Fruit fly (Drosophila melanogaster) whole organism, wandering third instar larva: ENCODE data around the gene TfIIS.
A peak's percentile ranks its signal among the peaks of the same experiment; 100 is the strongest.

ENCODE experiments used
- Abd-B ChIP-seq: fragments of >200 bp; optimal IDR thresholded peaks from 2 replicates; lab custom pipeline; 2017; ENCODE audit warnings: missing biosample characterization, missing genetic modification characterization
- CG9705 ChIP-seq: fragments of 200-800 bp; sonication (Bioruptor generic); optimal IDR thresholded peaks from 2 replicates; lab custom pipeline; 2018; ENCODE audit warnings: missing biosample characterization, mild to moderate bottlenecking, missing genetic modification characterization
- CrebA ChIP-seq: fragments of 200-800 bp; sonication (Bioruptor generic); optimal IDR thresholded peaks from 2 replicates; lab custom pipeline; 2016; ENCODE audit warnings: missing biosample characterization, mild to moderate bottlenecking, missing genetic modification characterization, borderline replicate concordance
- Dfd ChIP-seq: fragments of >200 bp; optimal IDR thresholded peaks from 2 replicates; lab custom pipeline; 2017; ENCODE audit warnings: missing biosample characterization, missing genetic modification characterization
- Dif ChIP-seq: fragments of 200-275, 200-300 bp; sonication (Bioruptor generic); optimal IDR thresholded peaks from 2 replicates; lab custom pipeline; 2018; ENCODE audit warnings: missing biosample characterization, missing genetic modification characterization; ENCODE audit not compliant: partially characterized antibody
- GATAd ChIP-seq: sonication (Bioruptor generic); optimal IDR thresholded peaks from 2 replicates; lab custom pipeline; 2016; ENCODE audit warnings: missing biosample characterization, missing genetic modification characterization
- HLH106 ChIP-seq: fragments of 200-800 bp; optimal IDR thresholded peaks from 3 replicates; lab custom pipeline; 2019; ENCODE audit warnings: missing biosample characterization, mild to moderate bottlenecking, missing genetic modification characterization, moderate library complexity
- Hnf4 ChIP-seq: fragments of 200-800 bp; sonication (Bioruptor generic); optimal IDR thresholded peaks from 2 replicates; lab custom pipeline; 2016; ENCODE audit warnings: missing biosample characterization, mild to moderate bottlenecking, missing genetic modification characterization
- Hr78 ChIP-seq: fragments of >200 bp; optimal IDR thresholded peaks from 2 replicates; lab custom pipeline; 2017; ENCODE audit warnings: missing biosample characterization, missing genetic modification characterization
- Hr83 ChIP-seq: fragments of 200-300 bp; sonication (Bioruptor generic); optimal IDR thresholded peaks from 2 replicates; lab custom pipeline; 2016; ENCODE audit warnings: missing biosample characterization, mild to moderate bottlenecking, missing genetic modification characterization, moderate library complexity; ENCODE audit not compliant: poor library complexity, severe bottlenecking
- Mio ChIP-seq: sonication (Bioruptor generic); optimal IDR thresholded peaks from 2 replicates; lab custom pipeline; 2016; ENCODE audit warnings: missing biosample characterization, missing genetic modification characterization
- N ChIP-seq: fragments of >200 bp; optimal IDR thresholded peaks from 2 replicates; lab custom pipeline; 2018; ENCODE audit warnings: missing biosample characterization, missing external identifiers, missing genetic modification characterization
- OdsH ChIP-seq: fragments of 200-800 bp; sonication (Bioruptor generic); optimal IDR thresholded peaks from 2 replicates; lab custom pipeline; 2016; ENCODE audit warnings: missing biosample characterization, mild to moderate bottlenecking, missing genetic modification characterization
- Rel ChIP-seq, 2 experiments: fragments of 200-800 bp; sonication (Bioruptor generic) in 1 of 2; optimal IDR thresholded peaks; 2 replicates in 1 of 2; 3 replicates in 1 of 2; lab custom pipeline; 2016 to 2019; ENCODE audit warnings: mild to moderate bottlenecking in 2 of 2, missing biosample characterization in 2 of 2, missing genetic modification characterization in 2 of 2, moderate library complexity in 1 of 2
- Sp1 ChIP-seq: fragments of 200-800 bp; sonication (Bioruptor generic); optimal IDR thresholded peaks from 3 replicates; lab custom pipeline; 2019; ENCODE audit warnings: missing biosample characterization, mild to moderate bottlenecking, missing genetic modification characterization, moderate library complexity
- br ChIP-seq: fragments of 200-800 bp; sonication (Bioruptor generic); optimal IDR thresholded peaks from 2 replicates; lab custom pipeline; 2016; ENCODE audit warnings: missing biosample characterization, missing genetic modification characterization
- dl ChIP-seq, 2 experiments: fragments of 175-275, 200-275 bp in 1 of 2; fragments of 200-275 bp in 1 of 2; sonication (Bioruptor generic); optimal IDR thresholded peaks; lab custom pipeline; 2018; ENCODE audit warnings: mild to moderate bottlenecking in 2 of 2, missing biosample characterization in 2 of 2, missing genetic modification characterization in 2 of 2, moderate library complexity in 2 of 2; ENCODE audit not compliant: partially characterized antibody in 2 of 2, insufficient read depth in 1 of 2
- dmrt93B ChIP-seq: fragments of 200-800 bp; sonication (Bioruptor generic); optimal IDR thresholded peaks from 2 replicates; lab custom pipeline; 2018; ENCODE audit warnings: missing biosample characterization, mild to moderate bottlenecking, missing genetic modification characterization
- ey ChIP-seq: fragments of 200-800 bp; sonication (Bioruptor generic); optimal IDR thresholded peaks from 2 replicates; lab custom pipeline; 2016; ENCODE audit warnings: missing biosample characterization, missing genetic modification characterization
- foxo ChIP-seq, 2 experiments: fragments of 200-800 bp; sonication (Bioruptor generic); optimal IDR thresholded peaks; 2 replicates in 1 of 2; 3 replicates in 1 of 2; lab custom pipeline; 2016 to 2017; ENCODE audit warnings: missing biosample characterization in 2 of 2, missing genetic modification characterization in 2 of 2
- fru ChIP-seq: fragments of 200-800 bp; sonication (Bioruptor generic); optimal IDR thresholded peaks from 3 replicates; lab custom pipeline; 2016; ENCODE audit warnings: missing biosample characterization, mild to moderate bottlenecking, missing genetic modification characterization
- h ChIP-seq: fragments of 200-800 bp; sonication (Bioruptor generic); optimal IDR thresholded peaks from 3 replicates; lab custom pipeline; 2016; ENCODE audit warnings: missing biosample characterization, mild to moderate bottlenecking, missing genetic modification characterization
- jim ChIP-seq: fragments of 175-275, 200-325 bp; sonication (Bioruptor generic); optimal IDR thresholded peaks from 2 replicates; lab custom pipeline; 2016; ENCODE audit warnings: missing biosample characterization, mild to moderate bottlenecking, missing genetic modification characterization
- pan ChIP-seq: fragments of >200 bp; optimal IDR thresholded peaks from 2 replicates; lab custom pipeline; 2017
- psq ChIP-seq: fragments of 200-800 bp; sonication (Bioruptor generic); optimal IDR thresholded peaks from 3 replicates; lab custom pipeline; 2017; ENCODE audit warnings: missing biosample characterization, mild to moderate bottlenecking, missing genetic modification characterization, moderate library complexity
- sv ChIP-seq: fragments of 200-800 bp; sonication (Bioruptor generic); optimal IDR thresholded peaks from 3 replicates; lab custom pipeline; 2016; ENCODE audit warnings: missing biosample characterization, missing genetic modification characterization
- tai ChIP-seq: sonication (Bioruptor generic); optimal IDR thresholded peaks from 2 replicates; lab custom pipeline; 2016; ENCODE audit warnings: missing biosample characterization, missing genetic modification characterization
- woc ChIP-seq: sonication (Bioruptor generic); optimal IDR thresholded peaks from 2 replicates; lab custom pipeline; 2016; ENCODE audit warnings: missing biosample characterization, mild to moderate bottlenecking, missing genetic modification characterization

The TfIIS gene

dm6 chr2L:15066141-15066540 lies 5.6 kb upstream of the TfIIS start:
- TF ChIP-seq fru (no peak), dl (GFP tag; optimal IDR thresholded peaks at IDR 0.05; lab: Kevin White, UChicago; ENCODE audit: insufficient read depth in 1 of 2, partially characterized antibody in 2 of 2) (no peak), Dfd (GFP tag; lab: Kevin White, UChicago) (no peak), psq (GFP tag; lab: Kevin White, UChicago) (no peak)
- TF ChIP-seq, all 38 proteins: peak for 0

dm6 chr2L:15065663-15066062 lies 5.1 kb upstream of the TfIIS start:
- no peak for TF ChIP-seq OdsH (GFP tag; lab: Kevin White, UChicago)
- TF ChIP-seq psq (GFP tag; lab: Kevin White, UChicago), result no peak
- no peak for TF ChIP-seq Sp1
- TF ChIP-seq woc (GFP tag; lab: Kevin White, UChicago), result no peak
- no peak for TF ChIP-seq tai (GFP tag; lab: Kevin White, UChicago)
- TF ChIP-seq Rel (GFP tag; optimal IDR thresholded peaks at IDR 0.05; lab: Kevin White, UChicago), result no peak
- no peak for TF ChIP-seq Rel (tag; optimal IDR thresholded peaks at IDR 0.05; lab: Kevin White, UChicago)
- no peak for TF ChIP-seq dmrt93B
- TF ChIP-seq Dif, result no peak
- no peak for TF ChIP-seq fru
- TF ChIP-seq GATAd (GFP tag; lab: Kevin White, UChicago), result no peak
- TF ChIP-seq foxo (GFP tag; optimal IDR thresholded peaks at IDR 0.05; lab: Kevin White, UChicago), result no peak
- TF ChIP-seq CG9705 (GFP tag; lab: Kevin White, UChicago), result no peak
- no peak for TF ChIP-seq Dfd (GFP tag; lab: Kevin White, UChicago)
- no peak for TF ChIP-seq CrebA (GFP tag; lab: Kevin White, UChicago)

- TF ChIP-seq Abd-B (GFP tag; lab: Kevin White, UChicago) (no peak), Sp1 (no peak), ey (GFP tag; lab: Kevin White, UChicago) (no peak), Rel (GFP tag; optimal IDR thresholded peaks at IDR 0.05; lab: Kevin White, UChicago) (no peak), Rel (tag; optimal IDR thresholded peaks at IDR 0.05; lab: Kevin White, UChicago) (no peak), OdsH (GFP tag; lab: Kevin White, UChicago) (no peak), Hnf4 (GFP tag; lab: Kevin White, UChicago) (no peak)
These were observed 1.5 kb upstream of the TfIIS start for dm6 chr2L:15062095-15062494.

dm6 chr2L:15061368-15061767 lies 811 bp upstream of the TfIIS start, which contains the start of the genes solo and vas:
Gene solo, plus strand, starts transcription at chr2L:15061656.
Gene vas, plus strand, starts transcription at chr2L:15061656.
- TF ChIP-seq OdsH (GFP tag; lab: Kevin White, UChicago) (no peak), Hnf4 (GFP tag; lab: Kevin White, UChicago) (no peak), HLH106 (tag; lab: Kevin White, UChicago) (peak; percentile 45), ey (GFP tag; lab: Kevin White, UChicago) (no peak), Rel (GFP tag; optimal IDR thresholded peaks at IDR 0.05; lab: Kevin White, UChicago) (no peak), Rel (tag; optimal IDR thresholded peaks at IDR 0.05; lab: Kevin White, UChicago) (peak; percentile 52), dl (GFP tag; optimal IDR thresholded peaks at IDR 0.05; lab: Kevin White, UChicago; ENCODE audit: insufficient read depth in 1 of 2, partially characterized antibody in 2 of 2) (no peak), psq (GFP tag; lab: Kevin White, UChicago) (no peak), Mio (no peak), woc (GFP tag; lab: Kevin White, UChicago) (peak; percentile 31), Sp1 (peak; percentile 22), Hr78 (GFP tag; lab: Kevin White, UChicago) (peak; percentile 54), sv (peak; percentile 12), N (GFP tag; lab: Kevin White, UChicago) (peak; percentile 68)
- TF ChIP-seq, all 38 proteins: peak for 7

dm6 chr2L:15059000-15059399 lies 1.6 kb downstream of the TfIIS start:
- TF ChIP-seq woc (GFP tag; lab: Kevin White, UChicago) (no peak), Hr78 (GFP tag; lab: Kevin White, UChicago) (no peak), psq (GFP tag; lab: Kevin White, UChicago) (no peak), pan (no peak), fru (no peak), Hr83 (GFP tag; lab: Kevin White, UChicago) (no peak), jim (no peak), Dfd (GFP tag; lab: Kevin White, UChicago) (no peak), br (GFP tag; lab: Kevin White, UChicago) (no peak), CG9705 (GFP tag; lab: Kevin White, UChicago) (no peak), h (GFP tag; lab: Kevin White, UChicago) (no peak), dmrt93B (no peak)
- TF ChIP-seq, all 38 proteins: peak for 0
